Worm (Caenorhabditis elegans): ENCODE measurements around the gene dnj-9.

dnj-9 gene

ce11 chrII:4851594-4852106, at the start of gene dnj-9:
dnj-9 (plus strand) TSS chrII:4852056.
- TF ChIP-seq ztf-11 (tag; optimal IDR thresholded peaks at IDR 0.05) (no peak), fos-1 (tag; optimal IDR thresholded peaks at IDR 0.05) (peak; percentile 77), ceh-82 (tag; optimal IDR thresholded peaks at IDR 0.05) (peak; percentile 43), mbf-1 (tag; optimal IDR thresholded peaks at IDR 0.05) (no peak), sma-3 (GFP tag; optimal IDR thresholded peaks at IDR 0.05) (peak; percentile 96), egl-27 (tag; optimal IDR thresholded peaks at IDR 0.05) (peak; percentile 94), unc-62 (GFP tag; optimal IDR thresholded peaks at IDR 0.05) (peak; percentile 63), mdl-1 (tag; optimal IDR thresholded peaks at IDR 0.05) (peak in 1 of 2 experiments; percentile 62), lin-11 (tag; optimal IDR thresholded peaks at IDR 0.05) (peak; percentile 90), elt-3 (tag; optimal IDR thresholded peaks at IDR 0.05) (no peak), ama-1 (optimal IDR thresholded peaks at IDR 0.05) (peak; percentile 77), blmp-1 (tag; optimal IDR thresholded peaks at IDR 0.05; ENCODE audit: insufficient read depth) (peak; percentile 77), unc-55 (GFP tag; optimal IDR thresholded peaks at IDR 0.05) (peak; percentile 98), nhr-129 (tag; optimal IDR thresholded peaks at IDR 0.05) (peak; percentile 87), nhr-25 (tag; optimal IDR thresholded peaks at IDR 0.05) (peak; percentile 97), ZK546.5 (tag; optimal IDR thresholded peaks at IDR 0.05) (peak; percentile 68), nhr-21 (tag; optimal IDR thresholded peaks at IDR 0.05) (peak; percentile 93), elt-1 (tag; optimal IDR thresholded peaks at IDR 0.05) (no peak), gmeb-1 (tag; optimal IDR thresholded peaks at IDR 0.05) (peak; percentile 100), nhr-10 (tag; optimal IDR thresholded peaks at IDR 0.05) (peak; percentile 91), nhr-77 (tag; optimal IDR thresholded peaks at IDR 0.05) (peak; percentile 79), snpc-4 (tag; optimal IDR thresholded peaks at IDR 0.05) (peak; percentile 84), nhr-12 (tag; optimal IDR thresholded peaks at IDR 0.05) (peak; percentile 60), peb-1 (tag; optimal IDR thresholded peaks at IDR 0.05) (no peak), alr-1 (tag; optimal IDR thresholded peaks at IDR 0.05) (peak; percentile 38), nhr-237 (tag; optimal IDR thresholded peaks at IDR 0.05) (peak; percentile 45), lin-39 (tag; optimal IDR thresholded peaks at IDR 0.05) (no peak), zag-1 (tag; optimal IDR thresholded peaks at IDR 0.05) (peak; percentile 85), nhr-6 (tag; optimal IDR thresholded peaks at IDR 0.05) (peak; percentile 89), skn-1 (tag; optimal IDR thresholded peaks at IDR 0.05) (peak; percentile 58), crh-2 (tag; optimal IDR thresholded peaks at IDR 0.05) (peak; percentile 96), C34F6.9 (tag; optimal IDR thresholded peaks at IDR 0.05) (peak; percentile 98), aly-2 (tag; optimal IDR thresholded peaks at IDR 0.05) (no peak), nhr-23 (tag; optimal IDR thresholded peaks at IDR 0.05) (no peak), R02D3.7 (tag; optimal IDR thresholded peaks at IDR 0.05) (peak; percentile 78), mab-5 (tag; optimal IDR thresholded peaks at IDR 0.05) (peak; percentile 93), ztf-4 (tag; optimal IDR thresholded peaks at IDR 0.05) (peak; percentile 91), ztf-1 (GFP tag; conservative IDR thresholded peaks at IDR 0.05) (no peak), F13H6.1 (tag; optimal IDR thresholded peaks at IDR 0.05) (peak; percentile 96), nhr-11 (tag; optimal IDR thresholded peaks at IDR 0.05) (no peak), lsy-2 (tag; optimal IDR thresholded peaks at IDR 0.05) (peak; percentile 95 to 96), ceh-16 (tag; optimal IDR thresholded peaks at IDR 0.05) (peak; percentile 6), unc-39 (tag; optimal IDR thresholded peaks at IDR 0.05) (no peak), sem-4 (tag; optimal IDR thresholded peaks at IDR 0.05) (peak; percentile 95), dmd-4 (tag; optimal IDR thresholded peaks at IDR 0.05) (peak; percentile 63), Y55F3AM.14 (GFP tag; optimal IDR thresholded peaks at IDR 0.05) (no peak), lin-13 (GFP tag; optimal IDR thresholded peaks at IDR 0.05) (peak; percentile 95), sma-9 (GFP tag; optimal IDR thresholded peaks at IDR 0.05) (peak; percentile 98), sma-9 (tag; optimal IDR thresholded peaks at IDR 0.05) (no peak)
